Worm (Caenorhabditis elegans) whole organism, L4 larva: ENCODE measurements around the gene prp-9.

Experiments used
- F37D6.2 ChIP-seq: sonication (generic microtip); optimal IDR thresholded peaks from 2 replicates; lab custom pipeline; 2016; ENCODE audit warnings: mild to moderate bottlenecking, missing genetic modification characterization, missing compliant biosample characterization
- F44E2.7 ChIP-seq: fragments of 200-800 bp; sonication (Bioruptor generic); IDR thresholded peaks from 2 replicates; pipeline ENCODE4 v2.1.2; 2022; ENCODE audit warnings: missing genetic modification characterization, missing compliant biosample characterization
- F49E8.2 ChIP-seq: sonication (generic microtip); optimal IDR thresholded peaks from 2 replicates; lab custom pipeline; 2016; ENCODE audit warnings: missing compliant biosample characterization, mild to moderate bottlenecking, missing genetic modification characterization, borderline replicate concordance
- T26A8.4 ChIP-seq: fragments of 200-800 bp; sonication (Bioruptor generic); IDR thresholded peaks from 2 replicates; pipeline ENCODE4 v1.3.6; 2022; ENCODE audit warnings: missing genetic modification characterization, missing compliant biosample characterization
- aha-1 ChIP-seq: fragments of 150-350 bp; peaks from one replicate; lab custom pipeline; 2014; ENCODE audit warnings: missing biosample characterization, missing genetic modification characterization
- ama-1 ChIP-seq: fragments of 150-350 bp; optimal IDR thresholded peaks from 2 replicates; lab custom pipeline; 2014; ENCODE audit warnings: inconsistent platforms, mixed read lengths
- arid-1 ChIP-seq: fragments of 200-800 bp; sonication (Bioruptor generic); conservative IDR thresholded peaks from 2 replicates; pipeline ENCODE4 v1.3.6; 2022; ENCODE audit warnings: missing genetic modification reagents, missing genetic modification characterization, missing compliant biosample characterization
- attf-4 ChIP-seq: sonication (generic microtip); optimal IDR thresholded peaks from 3 replicates; lab custom pipeline; 2017; ENCODE audit warnings: missing biosample characterization, missing genetic modification characterization
- ceh-32 ChIP-seq: sonication (generic microtip); optimal IDR thresholded peaks from 2 replicates; lab custom pipeline; 2016; ENCODE audit warnings: mild to moderate bottlenecking, missing genetic modification characterization, missing compliant biosample characterization; ENCODE audit not compliant: poor library complexity
- ceh-62 ChIP-seq: sonication (generic microtip); optimal IDR thresholded peaks from 2 replicates; lab custom pipeline; 2017; ENCODE audit warnings: missing biosample characterization, missing genetic modification characterization
- ceh-82 ChIP-seq: sonication (generic microtip); optimal IDR thresholded peaks from 2 replicates; lab custom pipeline; 2017; ENCODE audit warnings: missing biosample characterization, missing genetic modification characterization
- daf-16 ChIP-seq, 3 experiments: sonication (generic microtip); optimal IDR thresholded peaks; 2 replicates each; lab custom pipeline; 2016 to 2017; ENCODE audit warnings: missing genetic modification characterization in 3 of 3, missing genetic modification reagents in 3 of 3, mild to moderate bottlenecking in 2 of 3, missing compliant biosample characterization in 2 of 3, missing biosample characterization in 1 of 3, moderate library complexity in 1 of 3
- daf-19 ChIP-seq: fragments of 200-800 bp; sonication (Bioruptor generic); conservative IDR thresholded peaks from 2 replicates; pipeline ENCODE4 v1.3.6; 2022; ENCODE audit warnings: missing genetic modification characterization, missing compliant biosample characterization
- daf-8 ChIP-seq: fragments of 200-800 bp; sonication (Bioruptor generic); IDR thresholded peaks from 2 replicates; pipeline ENCODE4 v1.3.6; 2022; ENCODE audit warnings: missing genetic modification characterization, missing compliant biosample characterization
- dve-1 ChIP-seq: sonication (generic microtip); optimal IDR thresholded peaks from 2 replicates; lab custom pipeline; 2017; ENCODE audit warnings: antibody characterized with exemption, mild to moderate bottlenecking, missing genetic modification characterization, missing compliant biosample characterization; ENCODE audit not compliant: insufficient read depth
- fkh-10 ChIP-seq: fragments of 150-350 bp; optimal IDR thresholded peaks from 2 replicates; lab custom pipeline; 2014; ENCODE audit warnings: missing biosample characterization, missing genetic modification reagents, missing genetic modification characterization
- fos-1 ChIP-seq: fragments of 150-350 bp; optimal IDR thresholded peaks from 2 replicates; lab custom pipeline; 2014; ENCODE audit warnings: missing biosample characterization, missing genetic modification characterization
- gei-8 ChIP-seq: fragments of 200-800 bp; sonication (Bioruptor generic); optimal IDR thresholded peaks from 2 replicates; lab custom pipeline; 2018; ENCODE audit warnings: mild to moderate bottlenecking, missing genetic modification characterization, missing compliant biosample characterization
- hif-1 ChIP-seq, 2 experiments: sonication (generic microtip); optimal IDR thresholded peaks; 2 replicates each; lab custom pipeline; 2016 to 2017; ENCODE audit warnings: missing compliant biosample characterization in 2 of 2, missing genetic modification characterization in 2 of 2, missing genetic modification reagents in 2 of 2, missing genotype in 2 of 2, mild to moderate bottlenecking in 1 of 2
- hlh-11 ChIP-seq: fragments of 200-800 bp; sonication (Bioruptor generic); optimal IDR thresholded peaks from 2 replicates; lab custom pipeline; 2018; ENCODE audit warnings: mild to moderate bottlenecking, missing genetic modification characterization, missing compliant biosample characterization
- hlh-30 ChIP-seq: sonication (generic microtip); optimal IDR thresholded peaks from 2 replicates; lab custom pipeline; 2017; ENCODE audit warnings: antibody characterized with exemption, mild to moderate bottlenecking, missing genetic modification characterization, missing compliant biosample characterization; ENCODE audit not compliant: insufficient read depth
- hmg-1.1 ChIP-seq: fragments of 200-800 bp; sonication (Bioruptor generic); IDR thresholded peaks from 2 replicates; pipeline ENCODE4 v1.3.6; 2022; ENCODE audit warnings: missing genetic modification reagents, missing genetic modification characterization, missing compliant biosample characterization
- lin-15B ChIP-seq: fragments of 150-350 bp; sonication (generic microtip); optimal IDR thresholded peaks from 3 replicates; lab custom pipeline; 2014; ENCODE audit warnings: missing biosample characterization, missing genetic modification characterization
- lin-38 ChIP-seq: fragments of 200-800 bp; sonication (Bioruptor generic); IDR thresholded peaks from 2 replicates; pipeline ENCODE4 v1.3.6; 2022; ENCODE audit warnings: missing genetic modification reagents, missing genetic modification characterization, missing compliant biosample characterization
- lir-3 ChIP-seq: sonication (generic microtip); optimal IDR thresholded peaks from 2 replicates; lab custom pipeline; 2016; ENCODE audit warnings: mild to moderate bottlenecking, missing genetic modification characterization, missing compliant biosample characterization
- lsy-2 ChIP-seq, 2 experiments: fragments of 150-350 bp in 1 of 2; sonication (generic microtip) in 1 of 2; optimal IDR thresholded peaks; 2 replicates each; lab custom pipeline; 2014 to 2017; ENCODE audit warnings: missing biosample characterization in 2 of 2, missing genetic modification characterization in 2 of 2
- madf-9 ChIP-seq: fragments of 200-800 bp; sonication (Bioruptor generic); conservative IDR thresholded peaks from 2 replicates; pipeline ENCODE4 v1.3.6; 2022; ENCODE audit warnings: missing genetic modification reagents, missing genetic modification characterization, missing compliant biosample characterization
- mdl-1 ChIP-seq, 2 experiments: fragments of 150-350 bp in 1 of 2; sonication (generic microtip) in 1 of 2; optimal IDR thresholded peaks; 2 replicates each; lab custom pipeline; 2014 to 2017; ENCODE audit warnings: missing biosample characterization in 2 of 2, missing genetic modification characterization in 2 of 2
- mep-1 ChIP-seq: fragments of 150-350 bp; sonication (generic microtip); optimal IDR thresholded peaks from 3 replicates; lab custom pipeline; 2014; ENCODE audit warnings: missing biosample characterization, missing genetic modification characterization
- mes-2 ChIP-seq: sonication (generic microtip); optimal IDR thresholded peaks from 2 replicates; lab custom pipeline; 2016; ENCODE audit warnings: missing genotype, mild to moderate bottlenecking, missing genetic modification characterization, missing compliant biosample characterization; ENCODE audit not compliant: poor library complexity, severe bottlenecking
- mxl-2 ChIP-seq: fragments of 200-800 bp; sonication (Bioruptor generic); conservative IDR thresholded peaks from 2 replicates; pipeline ENCODE4 v1.3.6; 2022; ENCODE audit warnings: missing genetic modification reagents, missing genetic modification characterization, missing compliant biosample characterization
- nhr-11 ChIP-seq: fragments of 150-350 bp; optimal IDR thresholded peaks from 2 replicates; lab custom pipeline; 2014; ENCODE audit warnings: missing biosample characterization, missing genetic modification characterization
- nhr-237 ChIP-seq: sonication (generic microtip); optimal IDR thresholded peaks from 2 replicates; lab custom pipeline; 2017; ENCODE audit warnings: missing biosample characterization, missing genetic modification characterization
- nhr-28 ChIP-seq: fragments of 150-350 bp; optimal IDR thresholded peaks from 2 replicates; lab custom pipeline; 2014; ENCODE audit warnings: missing biosample characterization, missing genetic modification characterization
- nhr-6 ChIP-seq: fragments of 150-350 bp; optimal IDR thresholded peaks from 2 replicates; lab custom pipeline; 2014; ENCODE audit warnings: missing biosample characterization, missing genetic modification characterization
- nhr-76 ChIP-seq: fragments of 150-350 bp; optimal IDR thresholded peaks from 2 replicates; lab custom pipeline; 2014; ENCODE audit warnings: missing biosample characterization, missing genetic modification characterization
- nhr-77 ChIP-seq: fragments of 150-350 bp; optimal IDR thresholded peaks from 2 replicates; lab custom pipeline; 2014; ENCODE audit warnings: missing biosample characterization, missing genetic modification characterization
- pha-4 ChIP-seq, 2 experiments: fragments of 150-350 bp in 1 of 2; fragments of 200-800 bp in 1 of 2; sonication (Bioruptor generic) in 1 of 2; IDR thresholded peaks in 1 of 2; optimal IDR thresholded peaks in 1 of 2; 2 replicates each; pipeline versions ENCODE4 v1.3.6 to Lab custom; 2014 to 2022; ENCODE audit warnings: missing genetic modification characterization in 2 of 2, missing genetic modification reagents in 2 of 2, missing biosample characterization in 1 of 2, missing compliant biosample characterization in 1 of 2
- saeg-2 ChIP-seq: fragments of 200-800 bp; sonication (Bioruptor generic); IDR thresholded peaks from 2 replicates; pipeline ENCODE4 v1.3.6; 2022; ENCODE audit warnings: missing genetic modification reagents, missing genetic modification characterization, missing compliant biosample characterization
- snpc-1.2 ChIP-seq: fragments of 200-800 bp; sonication (Bioruptor generic); IDR thresholded peaks from 2 replicates; pipeline ENCODE4 v1.3.6; 2022; ENCODE audit warnings: missing genetic modification reagents, missing genetic modification characterization, missing compliant biosample characterization
- spr-1 ChIP-seq: sonication (generic microtip); optimal IDR thresholded peaks from 2 replicates; lab custom pipeline; 2016; ENCODE audit warnings: mild to moderate bottlenecking, missing genetic modification characterization, missing compliant biosample characterization
- tra-1 ChIP-seq: fragments of 200-800 bp; sonication (Bioruptor generic); IDR thresholded peaks from 2 replicates; pipeline ENCODE4 v1.3.6; 2022; ENCODE audit warnings: missing genetic modification reagents, missing genetic modification characterization, missing compliant biosample characterization
- unc-62 ChIP-seq, 3 experiments: fragments of 150-350 bp in 1 of 3; sonication (generic microtip); optimal IDR thresholded peaks in 2 of 3; peaks in 1 of 3; 1 replicate in 1 of 3; 2 replicates in 2 of 3; lab custom pipeline; 2014 to 2017; ENCODE audit warnings: missing biosample characterization in 3 of 3, missing genetic modification characterization in 3 of 3, missing genetic modification reagents in 3 of 3, missing genotype in 1 of 3
- zfp-3 ChIP-seq: fragments of 200-800 bp; sonication (Bioruptor generic); conservative IDR thresholded peaks from 2 replicates; pipeline ENCODE4 v1.3.6; 2022; ENCODE audit warnings: missing genetic modification reagents, missing genetic modification characterization, missing compliant biosample characterization
- zip-11 ChIP-seq: fragments of 200-800 bp; sonication (Bioruptor generic); IDR thresholded peaks from 2 replicates; pipeline ENCODE4 v1.3.6; 2022; ENCODE audit warnings: missing genetic modification characterization, missing compliant biosample characterization
- ztf-11 ChIP-seq: fragments of 150-350 bp; optimal IDR thresholded peaks from 2 replicates; lab custom pipeline; 2014; ENCODE audit warnings: missing biosample characterization, missing genetic modification characterization
- ztf-7 ChIP-seq: fragments of 150-350 bp; optimal IDR thresholded peaks from 2 replicates; lab custom pipeline; 2014; ENCODE audit warnings: missing biosample characterization, missing genetic modification characterization

The prp-9 gene

ce11 chrII:8499021-8499420, 26.2 kb downstream of the prp-9 start:
- TF ChIP-seq mdl-1 (tag; optimal IDR thresholded peaks at IDR 0.05; lab: Kevin White, UChicago) = no peak
- no peak for TF ChIP-seq zfp-3 (GFP tag; lab: Robert Waterston, UW)
- TF ChIP-seq F37D6.2 = no peak
- TF ChIP-seq spr-1 (tag; lab: Kevin White, UChicago) = no peak
- no peak for TF ChIP-seq nhr-237 (tag; lab: Kevin White, UChicago)
- no peak for TF ChIP-seq ceh-62 (tag; lab: Kevin White, UChicago)
- TF ChIP-seq attf-4 = no peak
- 0 out of 2 replicates have a peak, but pooled peaks have one; percentile 9 for TF ChIP-seq lin-38
- TF ChIP-seq F49E8.2 (tag; lab: Kevin White, UChicago) = no peak
- TF ChIP-seq lsy-2 (tag; optimal IDR thresholded peaks at IDR 0.05; lab: Kevin White, UChicago) = no peak
- TF ChIP-seq ama-1 (lab: Kevin White, UChicago) = no peak
- TF ChIP-seq F44E2.7 (GFP tag; lab: Robert Waterston, UW) = no peak
- peak; percentile 40 for TF ChIP-seq nhr-11 (tag; lab: Kevin White, UChicago)
- 0 out of 2 replicates have a peak, but pooled peaks have one; percentile 32 for TF ChIP-seq hmg-1.1 (GFP tag; lab: Robert Waterston, UW)
- no peak for TF ChIP-seq fos-1 (tag; lab: Kevin White, UChicago)
- peak in 1 of 2 experiments; percentile 37 for TF ChIP-seq daf-16 (GFP tag; optimal IDR thresholded peaks at IDR 0.05; lab: Kevin White, UChicago)
- TF ChIP-seq daf-16 (tag; optimal IDR thresholded peaks at IDR 0.05; lab: Kevin White, UChicago) = no peak
- TF ChIP-seq unc-62 (GFP tag; optimal IDR thresholded peaks at IDR 0.05 in 1 of 2; lab: Kevin White, UChicago) = peak in 1 of 2 experiments; percentile 72
- TF ChIP-seq unc-62 (tag; optimal IDR thresholded peaks at IDR 0.05; lab: Kevin White, UChicago) = no peak
- TF ChIP-seq hlh-11 (tag; lab: Kevin White, UChicago) = peak; percentile 51
- TF ChIP-seq pha-4 (GFP tag; IDR thresholded peaks at IDR 0.05; lab: Robert Waterston, UW) = no peak
- no peak for TF ChIP-seq pha-4 (tag; optimal IDR thresholded peaks at IDR 0.05; lab: Kevin White, UChicago)
- TF ChIP-seq ceh-82 = no peak
- TF ChIP-seq mxl-2 (GFP tag; lab: Robert Waterston, UW) = no peak
- TF ChIP-seq nhr-28 (tag; lab: Kevin White, UChicago) = no peak
- TF ChIP-seq dve-1 (tag; lab: Kevin White, UChicago) = no peak
- no peak for TF ChIP-seq nhr-76 (tag; lab: Kevin White, UChicago)
- TF ChIP-seq T26A8.4 (GFP tag; lab: Robert Waterston, UW) = no peak
- peak in 1 of 2 experiments; percentile 34 for TF ChIP-seq hif-1 (tag; optimal IDR thresholded peaks at IDR 0.05; lab: Kevin White, UChicago)
- no peak for TF ChIP-seq arid-1 (GFP tag; lab: Robert Waterston, UW)
- TF ChIP-seq zip-11 (GFP tag; lab: Robert Waterston, UW) = no peak

- TF ChIP-seq mep-1 (tag; lab: Kevin White, UChicago) (no peak), lin-15B (tag; lab: Kevin White, UChicago) (no peak), aha-1 (peak; percentile 86)
Measured at ce11 chrII:8498173-8498572, 27.0 kb downstream of the prp-9 start.

- TF ChIP-seq gei-8 = no peak
- no peak for TF ChIP-seq ceh-32 (tag; lab: Kevin White, UChicago)
- TF ChIP-seq hlh-30 = peak; percentile 45
- TF ChIP-seq ztf-11 (tag; lab: Kevin White, UChicago) = no peak
- no peak for TF ChIP-seq ceh-62 (tag; lab: Kevin White, UChicago)
- peak in 1 of 2 experiments; percentile 65 for TF ChIP-seq daf-16 (GFP tag; optimal IDR thresholded peaks at IDR 0.05; lab: Kevin White, UChicago)
- TF ChIP-seq daf-16 (tag; optimal IDR thresholded peaks at IDR 0.05; lab: Kevin White, UChicago) = no peak
- TF ChIP-seq saeg-2 (GFP tag; lab: Robert Waterston, UW) = no peak
- TF ChIP-seq ztf-7 = no peak
- TF ChIP-seq mes-2 = no peak
- no peak for TF ChIP-seq nhr-76 (tag; lab: Kevin White, UChicago)
- no peak for TF ChIP-seq tra-1 (GFP tag; lab: Robert Waterston, UW)
- no peak for TF ChIP-seq nhr-11 (tag; lab: Kevin White, UChicago)
- no peak for TF ChIP-seq snpc-1.2
- no peak for TF ChIP-seq hmg-1.1 (GFP tag; lab: Robert Waterston, UW)
- TF ChIP-seq nhr-77 (tag; lab: Kevin White, UChicago) = no peak
- no peak for TF ChIP-seq madf-9 (GFP tag; lab: Robert Waterston, UW)
- TF ChIP-seq nhr-6 = no peak
- no peak for TF ChIP-seq lir-3 (tag; lab: Kevin White, UChicago)
- no peak for TF ChIP-seq daf-8 (GFP tag; lab: Robert Waterston, UW)
- no peak for TF ChIP-seq daf-19
- no peak for TF ChIP-seq fkh-10 (GFP tag; lab: Kevin White, UChicago)
- no peak for TF ChIP-seq F37D6.2
Measured at ce11 chrII:8496184-8496583, 29.0 kb downstream of the prp-9 start.
